Worm (Caenorhabditis elegans) whole organism, L2 larva: Measurements from ENCODE around the gene egl-44.

Experiments used
- C34F6.9 ChIP-seq: fragments of 150-350 bp; optimal IDR thresholded peaks from 2 replicates; lab custom pipeline; 2014; ENCODE audit warnings: missing biosample characterization, missing genetic modification characterization
- F13H6.1 ChIP-seq: sonication (generic microtip); optimal IDR thresholded peaks from 2 replicates; lab custom pipeline; 2016; ENCODE audit warnings: missing genetic modification characterization, missing compliant biosample characterization
- Y55F3AM.14 ChIP-seq: fragments of 200-800 bp; sonication (Bioruptor generic); optimal IDR thresholded peaks from 2 replicates; lab custom pipeline; 2018; ENCODE audit warnings: mild to moderate bottlenecking, missing genetic modification characterization, missing compliant biosample characterization
- ZK546.5 ChIP-seq: sonication (generic microtip); optimal IDR thresholded peaks from 2 replicates; lab custom pipeline; 2017; ENCODE audit warnings: missing biosample characterization, missing genetic modification characterization
- aly-2 ChIP-seq: fragments of 150-350 bp; optimal IDR thresholded peaks from 2 replicates; lab custom pipeline; 2014; ENCODE audit warnings: missing biosample characterization, missing genetic modification characterization
- ama-1 ChIP-seq: fragments of 150-350 bp; optimal IDR thresholded peaks from 2 replicates; lab custom pipeline; 2018; ENCODE audit warnings: inconsistent platforms
- blmp-1 ChIP-seq: sonication (generic microtip); optimal IDR thresholded peaks from 2 replicates; lab custom pipeline; 2017; ENCODE audit warnings: missing genetic modification characterization, mild to moderate bottlenecking, missing compliant biosample characterization, antibody characterized with exemption, moderate library complexity; ENCODE audit not compliant: insufficient read depth
- ceh-16 ChIP-seq: fragments of 150-350 bp; optimal IDR thresholded peaks from 2 replicates; lab custom pipeline; 2014; ENCODE audit warnings: missing biosample characterization, missing genetic modification characterization
- ceh-82 ChIP-seq: fragments of 150-350 bp; optimal IDR thresholded peaks from 2 replicates; lab custom pipeline; 2014; ENCODE audit warnings: missing biosample characterization, missing genetic modification characterization
- crh-2 ChIP-seq: sonication (generic microtip); optimal IDR thresholded peaks from 2 replicates; lab custom pipeline; 2017; ENCODE audit warnings: missing biosample characterization, missing genetic modification characterization
- dmd-4 ChIP-seq: sonication (generic microtip); optimal IDR thresholded peaks from 2 replicates; lab custom pipeline; 2017; ENCODE audit warnings: missing biosample characterization, missing genetic modification characterization
- egl-27 ChIP-seq: sonication (generic microtip); optimal IDR thresholded peaks from 3 replicates; lab custom pipeline; 2017; ENCODE audit warnings: missing biosample characterization, missing genetic modification reagents, missing genetic modification characterization
- elt-1 ChIP-seq: fragments of 150-350 bp; optimal IDR thresholded peaks from 2 replicates; lab custom pipeline; 2014; ENCODE audit warnings: missing biosample characterization, missing genetic modification characterization
- elt-3 ChIP-seq: sonication (generic microtip); optimal IDR thresholded peaks from 2 replicates; lab custom pipeline; 2017; ENCODE audit warnings: missing biosample characterization, missing genetic modification characterization
- fos-1 ChIP-seq: fragments of 150-350 bp; optimal IDR thresholded peaks from 2 replicates; lab custom pipeline; 2014; ENCODE audit warnings: missing biosample characterization, missing genetic modification characterization
- gmeb-1 ChIP-seq: fragments of 150-350 bp; optimal IDR thresholded peaks from 2 replicates; lab custom pipeline; 2014; ENCODE audit warnings: missing biosample characterization, missing genetic modification characterization
- lin-11 ChIP-seq: fragments of 150-350 bp; sonication (generic microtip); optimal IDR thresholded peaks from 2 replicates; lab custom pipeline; 2014; ENCODE audit warnings: missing biosample characterization, missing genetic modification characterization, inconsistent platforms, mixed read lengths
- lin-13 ChIP-seq: fragments of 150-350 bp; optimal IDR thresholded peaks from 2 replicates; lab custom pipeline; 2014; ENCODE audit warnings: missing biosample characterization, missing genetic modification reagents, missing genetic modification characterization
- lin-39 ChIP-seq: fragments of 150-350 bp; optimal IDR thresholded peaks from 2 replicates; lab custom pipeline; 2014; ENCODE audit warnings: missing biosample characterization, missing genetic modification reagents, missing genetic modification characterization
- lsy-2 ChIP-seq, 2 experiments: fragments of 150-350 bp in 1 of 2; sonication (generic microtip) in 1 of 2; optimal IDR thresholded peaks; 2 replicates each; lab custom pipeline; 2014 to 2017; ENCODE audit warnings: missing biosample characterization in 2 of 2, missing genetic modification characterization in 2 of 2
- mab-5 ChIP-seq: fragments of 150-350 bp; optimal IDR thresholded peaks from 2 replicates; lab custom pipeline; 2014; ENCODE audit warnings: missing biosample characterization, missing genetic modification characterization
- mdl-1 ChIP-seq, 2 experiments: fragments of 150-350 bp in 1 of 2; sonication (generic microtip) in 1 of 2; optimal IDR thresholded peaks; 2 replicates each; lab custom pipeline; 2017; ENCODE audit warnings: missing biosample characterization in 2 of 2, missing genetic modification characterization in 2 of 2
- nhr-10 ChIP-seq: sonication (generic microtip); optimal IDR thresholded peaks from 2 replicates; lab custom pipeline; 2017; ENCODE audit warnings: missing biosample characterization, missing genetic modification characterization
- nhr-11 ChIP-seq: fragments of 150-350 bp; optimal IDR thresholded peaks from 2 replicates; lab custom pipeline; 2014; ENCODE audit warnings: missing biosample characterization, missing genetic modification characterization
- nhr-12 ChIP-seq: fragments of 150-350 bp; optimal IDR thresholded peaks from 2 replicates; lab custom pipeline; 2014; ENCODE audit warnings: missing biosample characterization, missing genetic modification characterization
- nhr-129 ChIP-seq: fragments of 150-350 bp; optimal IDR thresholded peaks from 2 replicates; lab custom pipeline; 2014; ENCODE audit warnings: missing biosample characterization, missing genetic modification characterization
- nhr-21 ChIP-seq: fragments of 150-350 bp; optimal IDR thresholded peaks from 2 replicates; lab custom pipeline; 2014; ENCODE audit warnings: missing biosample characterization, missing genetic modification characterization
- nhr-23 ChIP-seq: fragments of 150-350 bp; optimal IDR thresholded peaks from 2 replicates; lab custom pipeline; 2014; ENCODE audit warnings: missing biosample characterization, missing genetic modification reagents, missing genetic modification characterization
- nhr-25 ChIP-seq: fragments of 150-350 bp; sonication (generic microtip); optimal IDR thresholded peaks from 3 replicates; lab custom pipeline; 2014; ENCODE audit warnings: missing biosample characterization, missing genetic modification characterization
- nhr-6 ChIP-seq: fragments of 150-350 bp; optimal IDR thresholded peaks from 2 replicates; lab custom pipeline; 2014; ENCODE audit warnings: missing biosample characterization, missing genetic modification characterization
- nhr-77 ChIP-seq: fragments of 150-350 bp; optimal IDR thresholded peaks from 2 replicates; lab custom pipeline; 2014; ENCODE audit warnings: missing biosample characterization, missing genetic modification characterization
- peb-1 ChIP-seq: fragments of 150-350 bp; optimal IDR thresholded peaks from 2 replicates; lab custom pipeline; 2014; ENCODE audit warnings: missing biosample characterization, missing genetic modification characterization
- sem-4 ChIP-seq: fragments of 150-350 bp; optimal IDR thresholded peaks from 2 replicates; lab custom pipeline; 2014; ENCODE audit warnings: missing biosample characterization, missing genetic modification reagents, missing genetic modification characterization
- skn-1 ChIP-seq: sonication (generic microtip); optimal IDR thresholded peaks from 2 replicates; lab custom pipeline; 2017; ENCODE audit warnings: missing biosample characterization, missing genetic modification characterization
- sma-3 ChIP-seq: sonication (generic microtip); optimal IDR thresholded peaks from 2 replicates; lab custom pipeline; 2016; ENCODE audit warnings: missing genetic modification reagents, missing genetic modification characterization, missing compliant biosample characterization
- sma-9 ChIP-seq, 2 experiments: fragments of 150-350 bp in 1 of 2; sonication (generic microtip) in 1 of 2; optimal IDR thresholded peaks; 2 replicates each; lab custom pipeline; 2014 to 2016; ENCODE audit warnings: missing genetic modification characterization in 2 of 2, mild to moderate bottlenecking in 1 of 2, missing biosample characterization in 1 of 2, missing compliant biosample characterization in 1 of 2, missing genetic modification reagents in 1 of 2, moderate library complexity in 1 of 2
- snpc-4 ChIP-seq: fragments of 150-350 bp; optimal IDR thresholded peaks from 2 replicates; lab custom pipeline; 2014; ENCODE audit warnings: missing biosample characterization, missing genetic modification characterization
- unc-39 ChIP-seq: fragments of 150-350 bp; optimal IDR thresholded peaks from 2 replicates; lab custom pipeline; 2014; ENCODE audit warnings: missing biosample characterization, missing genetic modification characterization
- unc-55 ChIP-seq: fragments of 150-350 bp; sonication (generic microtip); optimal IDR thresholded peaks from 3 replicates; lab custom pipeline; 2014; ENCODE audit warnings: missing biosample characterization, missing genetic modification reagents, missing genetic modification characterization
- unc-62 ChIP-seq: fragments of 150-350 bp; optimal IDR thresholded peaks from 2 replicates; lab custom pipeline; 2014; ENCODE audit warnings: missing biosample characterization, missing genetic modification reagents, missing genetic modification characterization
- zag-1 ChIP-seq: fragments of 150-350 bp; optimal IDR thresholded peaks from 2 replicates; lab custom pipeline; 2014; ENCODE audit warnings: missing biosample characterization, missing genetic modification characterization
- ztf-1 ChIP-seq: fragments of 200-800 bp; sonication (Bioruptor generic); conservative IDR thresholded peaks from 2 replicates; pipeline ENCODE4 v1.3.6; 2022; ENCODE audit warnings: missing genetic modification characterization, missing compliant biosample characterization
- ztf-11 ChIP-seq: sonication (generic microtip); optimal IDR thresholded peaks from 2 replicates; lab custom pipeline; 2017; ENCODE audit warnings: missing biosample characterization, missing genetic modification characterization
- ztf-4 ChIP-seq: fragments of 150-350 bp; optimal IDR thresholded peaks from 2 replicates; lab custom pipeline; 2014; ENCODE audit warnings: missing biosample characterization, missing genetic modification characterization

The egl-44 gene

DNA sequence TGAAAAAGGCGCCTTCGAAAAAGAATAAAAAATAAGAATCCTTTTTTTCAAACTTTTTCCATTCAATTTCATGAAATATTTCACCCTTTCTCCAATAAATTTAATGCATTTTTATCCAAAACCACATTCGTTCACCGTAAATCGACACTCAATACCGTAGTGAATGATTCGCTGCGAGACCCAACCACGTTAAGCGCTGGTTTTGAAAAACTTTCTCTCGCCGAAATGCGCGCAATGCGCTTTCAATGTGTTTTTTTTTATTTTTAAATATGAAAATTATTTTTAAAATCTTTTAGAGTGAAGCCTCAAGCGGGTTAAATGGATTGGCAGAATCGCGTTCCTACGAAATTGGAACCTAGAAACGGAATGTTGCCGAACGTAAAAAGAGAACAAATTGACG lies 22.3 kb upstream of the egl-44 start, which contains the start of gene F59G1.8:
TSS of gene F59G1.8 (plus strand) at position 293 of the 400 bp plus-strand sequence.
- TF ChIP-seq ceh-16 (tag; lab: Kevin White, UChicago) (no peak), sem-4 (no peak), F13H6.1 (no peak), zag-1 (tag; lab: Kevin White, UChicago) (no peak), aly-2 (no peak), Y55F3AM.14 (GFP tag; lab: Kevin White, UChicago) (no peak), elt-1 (tag; lab: Kevin White, UChicago) (no peak)
- TF ChIP-seq, all 48 proteins: peak for 0

DNA sequence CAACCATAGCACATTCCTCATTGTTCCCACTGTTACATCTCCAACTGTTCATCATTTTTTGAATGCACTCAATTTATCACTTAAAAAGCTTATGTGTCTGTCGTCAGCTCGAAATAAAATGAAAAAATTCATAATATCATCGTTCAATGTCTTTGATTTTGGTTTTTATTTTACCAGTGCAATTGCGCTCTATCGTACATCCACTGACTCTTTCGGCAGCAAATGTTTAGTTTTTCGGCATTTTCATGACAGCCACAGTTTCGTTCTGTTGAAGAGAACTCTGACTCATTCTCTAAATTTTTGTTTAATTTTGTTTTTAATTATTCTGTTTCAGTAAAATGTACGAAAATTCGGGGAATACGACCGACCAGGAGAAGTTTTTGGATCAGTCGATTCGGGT lies 21.1 kb upstream of the egl-44 start, which contains the start of gene vps-35:
TSS of gene vps-35 (plus strand) at position 335 of the 400 bp plus-strand sequence.
- TF ChIP-seq C34F6.9 = peak; percentile 54
- no peak for TF ChIP-seq nhr-10
- no peak for TF ChIP-seq lin-39 (tag; lab: Kevin White, UChicago)
- TF ChIP-seq crh-2 (tag; lab: Kevin White, UChicago) = peak; percentile 27
- TF ChIP-seq gmeb-1 = no peak
- TF ChIP-seq nhr-6 (tag; lab: Kevin White, UChicago) = no peak
- peak; percentile 57 for TF ChIP-seq nhr-129
- TF ChIP-seq sma-3 (GFP tag; lab: Kevin White, UChicago) = no peak
- TF ChIP-seq nhr-21 (tag; lab: Kevin White, UChicago) = no peak
- no peak for TF ChIP-seq ZK546.5 (tag; lab: Kevin White, UChicago)
- TF ChIP-seq fos-1 (tag; lab: Kevin White, UChicago) = peak; percentile 87
- TF ChIP-seq lsy-2 (tag; optimal IDR thresholded peaks at IDR 0.05; lab: Kevin White, UChicago) = peak in 1 of 2 experiments; percentile 53
- peak; percentile 57 for TF ChIP-seq unc-55 (GFP tag; lab: Kevin White, UChicago)
- TF ChIP-seq peb-1 (tag; lab: Kevin White, UChicago) = no peak
- TF ChIP-seq unc-39 (tag; lab: Kevin White, UChicago) = no peak
- no peak for TF ChIP-seq lin-13 (GFP tag; lab: Kevin White, UChicago)
- TF ChIP-seq, all 48 proteins: peak for 6

DNA sequence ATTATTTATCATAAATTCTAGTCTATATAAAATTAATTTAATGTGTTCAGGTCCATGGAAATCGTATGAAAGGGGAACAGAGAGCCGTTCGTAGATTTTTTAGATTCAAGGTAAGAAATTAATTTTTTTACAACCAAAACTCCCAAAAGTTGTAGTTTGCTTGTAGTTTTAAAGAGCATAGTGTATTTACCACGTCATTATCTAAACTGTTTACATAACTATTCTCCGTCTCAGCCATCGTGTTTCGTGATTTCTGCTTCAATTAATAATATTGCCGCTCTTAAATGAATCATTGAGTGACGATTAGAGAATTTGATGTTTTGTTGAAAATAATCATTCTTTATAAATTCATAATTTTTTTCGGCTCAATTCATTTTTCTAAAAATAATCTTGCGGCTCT lies 17.3 kb upstream of the egl-44 start, which contains the start of gene cgt-3:
TSS of gene cgt-3 (plus strand) at position 51 of the 400 bp plus-strand sequence.
- no peak for TF ChIP-seq mdl-1 (tag; optimal IDR thresholded peaks at IDR 0.05; lab: Kevin White, UChicago)
- no peak for TF ChIP-seq nhr-12 (tag; lab: Kevin White, UChicago)
- TF ChIP-seq lin-13 (GFP tag; lab: Kevin White, UChicago) = peak; percentile 13
- peak; percentile 53 for TF ChIP-seq fos-1 (tag; lab: Kevin White, UChicago)

DNA sequence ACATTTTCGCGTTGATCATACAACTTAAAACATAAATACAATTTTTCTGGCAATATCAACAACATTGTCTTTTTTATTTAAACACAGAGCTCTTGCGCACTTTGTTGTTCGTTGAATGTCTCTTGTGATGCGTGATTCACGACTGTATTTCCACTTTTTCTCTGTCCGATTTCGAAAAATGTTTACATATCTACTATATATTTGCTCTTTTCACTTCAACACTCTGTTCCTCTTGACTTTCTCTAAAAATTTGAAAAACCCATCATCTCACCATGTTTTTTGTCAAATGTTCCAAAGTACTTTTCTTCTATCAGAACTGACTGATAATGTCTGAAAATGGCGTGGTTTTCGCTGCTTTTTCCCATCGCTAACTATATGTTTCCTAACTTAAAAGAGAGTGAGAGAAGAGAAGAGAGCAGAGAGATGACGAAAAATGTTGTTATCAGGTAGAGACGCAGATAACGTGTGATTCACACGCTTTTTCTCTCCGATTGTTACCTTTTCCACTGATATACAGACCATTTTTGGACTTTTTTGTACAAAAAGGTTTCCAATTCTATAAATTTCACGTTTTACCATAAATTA lies 16.6 kb upstream of the egl-44 start:
- TF ChIP-seq gmeb-1 (no peak), mdl-1 (tag; optimal IDR thresholded peaks at IDR 0.05; lab: Kevin White, UChicago) (no peak), mab-5 (tag; lab: Kevin White, UChicago) (no peak), sma-3 (GFP tag; lab: Kevin White, UChicago) (peak; percentile 9), sma-9 (GFP tag; optimal IDR thresholded peaks at IDR 0.05; lab: Kevin White, UChicago) (peak; percentile 49), sma-9 (tag; optimal IDR thresholded peaks at IDR 0.05; lab: Kevin White, UChicago) (no peak), blmp-1 (tag; lab: Kevin White, UChicago) (no peak), ceh-82 (tag; lab: Kevin White, UChicago) (no peak), ztf-11 (tag; lab: Kevin White, UChicago) (no peak), unc-55 (GFP tag; lab: Kevin White, UChicago) (no peak), lin-11 (no peak), unc-62 (GFP tag; lab: Kevin White, UChicago) (no peak), nhr-77 (tag; lab: Kevin White, UChicago) (no peak), lin-13 (GFP tag; lab: Kevin White, UChicago) (no peak), nhr-23 (tag; lab: Kevin White, UChicago) (no peak), F13H6.1 (peak; percentile 14), ztf-1 (no peak), nhr-6 (tag; lab: Kevin White, UChicago) (no peak), dmd-4 (tag; lab: Kevin White, UChicago) (no peak), ama-1 (no peak), nhr-11 (no peak), nhr-25 (no peak), skn-1 (tag; lab: Kevin White, UChicago) (no peak), nhr-129 (peak; percentile 40), nhr-10 (no peak), zag-1 (tag; lab: Kevin White, UChicago) (no peak), lin-39 (tag; lab: Kevin White, UChicago) (no peak), sem-4 (no peak), ztf-4 (tag; lab: Kevin White, UChicago) (no peak), snpc-4 (tag; lab: Kevin White, UChicago) (no peak), ceh-16 (tag; lab: Kevin White, UChicago) (no peak), fos-1 (tag; lab: Kevin White, UChicago) (peak; percentile 98), egl-27 (tag; lab: Kevin White, UChicago) (no peak), lsy-2 (tag; optimal IDR thresholded peaks at IDR 0.05; lab: Kevin White, UChicago) (no peak), peb-1 (tag; lab: Kevin White, UChicago) (no peak), aly-2 (no peak), C34F6.9 (no peak), elt-3 (no peak), crh-2 (tag; lab: Kevin White, UChicago) (peak; percentile 68)
